Fruit fly (Drosophila melanogaster): Measurements from ENCODE around the gene RpS14b.
A peak's percentile ranks its signal among the peaks of the same experiment; 100 is the strongest.

The RpS14b gene

dm6 chrX:7975516-7976257, 41.0 kb downstream of the RpS14b start (continued):
- TF ChIP-seq ato (GFP tag; IDR thresholded peaks at IDR 0.05; ENCODE audit: partially characterized antibody) (no peak), Meics (GFP tag; optimal IDR thresholded peaks at IDR 0.05) (no peak), Ravus (GFP tag; IDR thresholded peaks at IDR 0.05) (no peak), HLHmδ (GFP tag; optimal IDR thresholded peaks at IDR 0.05) (no peak), CG17361 (GFP tag; IDR thresholded peaks at IDR 0.05) (0 out of 3 replicates have a peak, but pooled peaks have one; percentile 33), bowl (GFP tag; IDR thresholded peaks at IDR 0.05) (no peak), CG1603 (tag; optimal IDR thresholded peaks at IDR 0.05) (peak; percentile 55), CG6254 (GFP tag; optimal IDR thresholded peaks at IDR 0.05) (no peak), zfh1 (GFP tag; IDR thresholded peaks at IDR 0.05) (peak; percentile 55; the same call in 1 of the 3 replicates), otp (GFP tag; IDR thresholded peaks at IDR 0.05) (0 out of 3 replicates have a peak, but pooled peaks have one; percentile 23), CG5180 (GFP tag; optimal IDR thresholded peaks at IDR 0.05) (no peak), Bteb2 (GFP tag; optimal IDR thresholded peaks at IDR 0.05) (no peak), seq (GFP tag; IDR thresholded peaks at IDR 0.05) (no peak), zen2 (GFP tag; IDR thresholded peaks at IDR 0.05; ENCODE audit: partially characterized antibody) (no peak), bab2 (GFP tag; optimal IDR thresholded peaks at IDR 0.05) (no peak), CG18476 (GFP tag; optimal IDR thresholded peaks at IDR 0.05) (no peak), jing (GFP tag; optimal IDR thresholded peaks at IDR 0.05) (no peak), CG4282 (GFP tag; optimal IDR thresholded peaks at IDR 0.05) (no peak), eve (GFP tag; optimal IDR thresholded peaks at IDR 0.05) (peak in 1 of 2 experiments; percentile 48), dati (GFP tag; IDR thresholded peaks at IDR 0.05) (no peak), ranshi (GFP tag; IDR thresholded peaks at IDR 0.05) (no peak), CG13123 (GFP tag; optimal IDR thresholded peaks at IDR 0.05) (no peak), CG4424 (GFP tag; optimal IDR thresholded peaks at IDR 0.05) (peak; percentile 14), Sry-β (GFP tag; optimal IDR thresholded peaks at IDR 0.05) (no peak), CG31441 (GFP tag; IDR thresholded peaks at IDR 0.05) (peak; percentile 30; the same call in 1 of the 2 replicates), kni (GFP tag; optimal IDR thresholded peaks at IDR 0.05) (no peak), CG15479 (GFP tag; optimal IDR thresholded peaks at IDR 0.05) (no peak), CG7963 (GFP tag; IDR thresholded peaks at IDR 0.05; ENCODE audit: partially characterized antibody) (no peak), chn (GFP tag; optimal IDR thresholded peaks at IDR 0.05) (peak; percentile 28), lmd (GFP tag; IDR thresholded peaks at IDR 0.05) (no peak), tup (GFP tag; optimal IDR thresholded peaks at IDR 0.05) (no peak), H15 (GFP tag; IDR thresholded peaks at IDR 0.05) (no peak), CG9797 (GFP tag; optimal IDR thresholded peaks at IDR 0.05) (no peak), insv (GFP tag; optimal IDR thresholded peaks at IDR 0.05) (no peak), CHES-1-like (GFP tag; optimal IDR thresholded peaks at IDR 0.05) (no peak), CG3726 (GFP tag; IDR thresholded peaks at IDR 0.05) (no peak), CG12769 (tag; optimal IDR thresholded peaks at IDR 0.05) (no peak), Spps (tag; optimal IDR thresholded peaks at IDR 0.05) (no peak), Kr (GFP tag; optimal IDR thresholded peaks at IDR 0.05) (no peak), Opbp (GFP tag; IDR thresholded peaks at IDR 0.05; ENCODE audit: partially characterized antibody) (no peak), PHDP (tag; optimal IDR thresholded peaks at IDR 0.05) (peak; percentile 35), CG13775 (GFP tag; optimal IDR thresholded peaks at IDR 0.05) (no peak), trem (tag; optimal IDR thresholded peaks at IDR 0.05) (peak; percentile 4), CG7357 (GFP tag; IDR thresholded peaks at IDR 0.05) (no peak), sqz (GFP tag; optimal IDR thresholded peaks at IDR 0.05) (no peak), CG42726 (GFP tag; IDR thresholded peaks at IDR 0.05; ENCODE audit: partially characterized antibody) (no peak), ap (GFP tag; IDR thresholded peaks at IDR 0.05) (no peak), dmrt11E (tag; optimal IDR thresholded peaks at IDR 0.05) (peak; percentile 2), CG15011 (GFP tag; optimal IDR thresholded peaks at IDR 0.05) (no peak)
